Worm (Caenorhabditis elegans) whole organism, L4 larva: ENCODE data around the gene tre-2.
"Not testable (repeated sequence)": the region's sequence is repeated elsewhere in the genome, so short reads cannot be mapped to it uniquely, and the experiment has no call there.

ENCODE experiments used
- aly-2 ChIP-seq: sonication (generic microtip); optimal IDR thresholded peaks from 2 replicates; lab custom pipeline; 2018; ENCODE audit warnings: missing biosample characterization, missing genetic modification characterization
- nhr-102 ChIP-seq: sonication (generic microtip); optimal IDR thresholded peaks from 2 replicates; lab custom pipeline; 2016; ENCODE audit warnings: mild to moderate bottlenecking, missing genetic modification characterization, moderate library complexity, missing compliant biosample characterization
- nhr-77 ChIP-seq: fragments of 150-350 bp; optimal IDR thresholded peaks from 2 replicates; lab custom pipeline; 2014; ENCODE audit warnings: missing biosample characterization, missing genetic modification characterization

Gene tre-2

ce11 chrIV:6827477-6827876, 55.8 kb downstream of the tre-2 start, which contains the start of gene H20E11.2:
H20E11.2 (plus strand) TSS chrIV:6827777.
- TF ChIP-seq nhr-77; nhr-102; aly-2 (tag; lab: Kevin White, UChicago): not testable (repeated sequence)
